Fruit fly (Drosophila melanogaster) whole organism: Measurements from ENCODE around the gene Dpp10.

Experiments
- CG8478 ChIP-seq: fragments of >200 bp; optimal IDR thresholded peaks from 2 replicates; lab custom pipeline; 2018; ENCODE audit warnings: inconsistent platforms
- Dll ChIP-seq: fragments of >200 bp; optimal IDR thresholded peaks from 2 replicates; lab custom pipeline; 2017
- EcR ChIP-seq, 2 experiments: fragments of >200 bp; optimal IDR thresholded peaks; 2 replicates each; lab custom pipeline; 2017; ENCODE audit warnings: missing biosample characterization in 2 of 2, missing genetic modification characterization in 2 of 2, missing genetic modification reagents in 2 of 2
- pan ChIP-seq: fragments of >200 bp; optimal IDR thresholded peaks from 2 replicates; lab custom pipeline; 2017
- psq ChIP-seq: fragments of >200 bp; optimal IDR thresholded peaks from 2 replicates; lab custom pipeline; 2017
- usp ChIP-seq: fragments of >200 bp; optimal IDR thresholded peaks from 2 replicates; lab custom pipeline; 2017; ENCODE audit warnings: missing biosample characterization, missing genetic modification characterization, mixed read lengths

Gene Dpp10

DNA sequence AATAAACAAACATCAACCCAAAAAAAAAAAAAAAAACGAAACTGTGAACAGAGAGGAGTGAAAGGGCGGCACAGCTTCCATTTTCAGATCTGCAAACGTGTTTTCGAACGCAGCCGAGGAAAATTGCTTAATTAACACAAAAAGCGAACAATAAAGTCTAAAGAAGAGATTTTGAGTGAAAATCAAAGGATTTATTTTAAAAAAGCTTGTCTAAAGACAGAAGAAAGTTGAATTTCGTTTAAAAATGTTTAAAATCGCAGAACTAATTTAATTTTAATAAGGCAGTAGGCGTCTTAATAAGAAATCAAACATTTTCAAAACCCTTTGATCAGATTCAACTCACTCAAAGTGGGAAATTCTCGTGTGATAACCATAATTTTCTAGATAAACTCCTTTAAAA is 41.7 kb downstream of the Dpp10 start, which contains the start of gene COX5BL:
TSS of gene COX5BL (plus strand) at position 301 of the 400 bp plus-strand sequence.
- TF ChIP-seq usp (GFP tag; lab: Kevin White, UChicago) (no peak), EcR (GFP tag; optimal IDR thresholded peaks at IDR 0.05; lab: Kevin White, UChicago) (no peak), Dll (lab: Kevin White, UChicago) (no peak), pan (no peak), psq (lab: Kevin White, UChicago) (no peak), CG8478 (lab: Kevin White, UChicago) (no peak)

DNA sequence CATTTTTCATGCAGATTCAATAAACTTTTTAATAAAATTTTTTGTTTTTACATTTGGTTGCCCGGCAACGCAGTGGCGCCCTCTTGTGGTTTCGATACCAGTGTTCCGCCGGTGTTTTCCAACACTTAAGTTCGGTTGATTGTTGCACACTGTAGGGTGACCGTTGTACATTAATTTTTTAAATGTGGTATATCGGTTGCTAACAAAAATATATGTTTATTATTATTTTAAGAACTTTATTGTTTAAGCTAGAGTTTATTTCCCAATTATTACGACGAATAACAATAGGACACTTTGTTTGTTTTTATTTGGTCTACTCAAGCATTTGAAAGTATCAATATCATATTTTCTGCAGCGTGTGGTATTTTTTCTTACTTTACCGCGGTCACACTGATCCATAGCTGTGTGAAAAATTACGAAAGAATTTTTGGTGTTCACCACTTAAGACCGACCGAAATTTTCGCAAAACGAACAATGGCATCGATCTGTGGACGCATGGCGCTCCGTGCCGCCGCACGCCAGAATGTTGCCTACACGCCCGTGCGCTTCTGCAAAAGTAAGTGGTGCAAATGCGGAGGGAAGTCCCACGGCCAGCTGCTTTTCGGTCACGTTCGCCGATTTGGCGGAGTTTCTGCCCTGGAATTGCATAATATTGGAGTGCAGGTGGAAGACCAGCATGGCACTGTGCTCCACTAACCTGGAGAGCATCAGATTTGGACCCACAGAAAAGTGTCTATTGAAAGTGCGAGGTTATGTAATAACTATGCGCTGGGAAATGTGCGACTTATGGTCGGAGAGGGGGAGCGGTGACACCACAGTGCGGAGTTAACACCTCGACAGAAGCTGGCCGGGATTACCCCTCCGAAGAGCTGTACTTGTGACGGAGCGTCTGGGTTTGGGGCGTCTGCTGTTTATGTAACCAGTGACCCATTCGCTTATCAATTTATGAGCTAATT is 43.2 kb downstream of the Dpp10 start, which contains the start of the genes IFT52 and COX5B:
TSS of gene IFT52 (minus strand) at position 74 of the 956 bp plus-strand sequence.
TSS of gene COX5B (plus strand) at position 372 of the 956 bp plus-strand sequence.
- no peak for TF ChIP-seq CG8478 (lab: Kevin White, UChicago)
- no peak for TF ChIP-seq EcR (GFP tag; optimal IDR thresholded peaks at IDR 0.05; lab: Kevin White, UChicago)
- TF ChIP-seq Dll (lab: Kevin White, UChicago), result no peak
- TF ChIP-seq usp (GFP tag; lab: Kevin White, UChicago), result no peak
- no peak for TF ChIP-seq psq (lab: Kevin White, UChicago)
- no peak for TF ChIP-seq pan

DNA sequence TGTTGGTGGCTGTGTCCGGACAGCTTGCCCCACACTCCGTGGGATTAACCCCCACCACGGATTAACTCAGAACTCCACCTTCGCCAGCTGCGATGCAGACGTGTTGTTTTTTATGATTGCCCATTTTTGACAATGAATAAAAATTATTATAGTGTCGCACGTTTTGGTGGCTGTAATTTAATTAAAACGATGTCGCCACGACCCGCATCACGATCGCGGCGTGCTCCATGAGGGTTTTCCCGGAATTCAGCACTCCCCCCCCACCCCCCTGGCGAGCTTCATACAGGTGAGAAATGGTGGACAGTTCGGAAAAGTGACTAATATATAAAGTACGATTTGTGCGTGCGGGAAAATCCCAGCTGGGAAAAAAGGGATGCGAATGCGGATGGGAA is 47.1 kb downstream of the Dpp10 start:
- TF ChIP-seq psq (lab: Kevin White, UChicago) (no peak), usp (GFP tag; lab: Kevin White, UChicago) (no peak), Dll (lab: Kevin White, UChicago) (no peak), EcR (GFP tag; optimal IDR thresholded peaks at IDR 0.05; lab: Kevin White, UChicago) (no peak), pan (no peak), CG8478 (lab: Kevin White, UChicago) (no peak)

DNA sequence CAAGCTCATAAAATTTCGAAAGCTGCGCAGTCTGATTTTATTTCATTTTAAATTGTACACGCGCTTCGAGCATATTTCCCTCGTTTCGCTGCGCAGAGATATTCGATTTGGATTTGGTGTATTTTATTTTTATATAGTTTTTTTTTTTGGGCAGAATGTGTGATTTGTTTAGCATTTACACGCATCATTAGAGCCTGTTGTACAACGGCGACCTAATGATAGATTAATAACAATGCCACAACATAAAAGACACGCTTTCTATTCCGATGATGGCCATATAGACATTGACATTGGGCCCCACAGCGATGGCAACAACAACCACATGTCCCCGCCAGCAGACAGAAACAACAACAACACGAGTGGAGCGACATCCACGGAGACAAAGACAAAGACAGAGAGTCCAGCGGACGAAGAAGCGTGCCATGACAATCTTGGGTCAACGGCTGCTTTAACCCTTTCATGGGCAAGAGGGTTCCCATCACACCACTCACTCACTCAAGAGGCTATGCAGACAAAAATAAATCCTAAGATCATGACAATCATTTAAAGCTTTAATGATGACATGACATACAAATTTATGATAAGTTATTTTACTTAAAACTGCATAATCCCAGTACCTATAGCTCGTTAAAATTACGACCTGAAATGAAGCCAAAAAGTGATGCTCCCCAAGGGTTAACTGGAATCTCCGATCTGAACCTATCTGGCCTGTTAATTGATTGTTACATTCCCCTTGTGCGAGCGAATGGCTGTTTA is 47.6 kb downstream of the Dpp10 start:
- TF ChIP-seq EcR (GFP tag; optimal IDR thresholded peaks at IDR 0.05; lab: Kevin White, UChicago), result peak in 1 of 2 experiments; percentile 78
- no peak for TF ChIP-seq Dll (lab: Kevin White, UChicago)

DNA sequence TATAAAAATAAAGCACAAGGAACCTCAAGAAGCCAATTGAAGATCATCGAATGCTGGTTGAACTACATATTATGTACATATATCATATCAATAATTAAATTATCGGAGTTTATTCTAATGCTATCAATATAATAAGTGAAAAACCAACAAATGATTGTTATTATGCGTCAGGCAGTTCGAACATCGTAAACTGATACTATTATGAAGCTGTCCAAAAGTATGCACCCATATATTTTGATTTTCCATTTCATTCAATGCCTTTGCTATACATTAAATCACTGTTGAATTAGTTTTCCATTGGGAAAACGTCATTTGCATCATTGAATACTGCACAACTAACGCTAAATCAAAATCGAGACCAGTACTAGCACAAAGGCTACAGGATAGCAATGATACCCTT is 48.5 kb downstream of the Dpp10 start:
- TF ChIP-seq usp (GFP tag; lab: Kevin White, UChicago), result no peak
- no peak for TF ChIP-seq EcR (GFP tag; optimal IDR thresholded peaks at IDR 0.05; lab: Kevin White, UChicago)
- no peak for TF ChIP-seq Dll (lab: Kevin White, UChicago)
- no peak for TF ChIP-seq CG8478 (lab: Kevin White, UChicago)
- no peak for TF ChIP-seq pan
- TF ChIP-seq psq (lab: Kevin White, UChicago), result no peak

DNA sequence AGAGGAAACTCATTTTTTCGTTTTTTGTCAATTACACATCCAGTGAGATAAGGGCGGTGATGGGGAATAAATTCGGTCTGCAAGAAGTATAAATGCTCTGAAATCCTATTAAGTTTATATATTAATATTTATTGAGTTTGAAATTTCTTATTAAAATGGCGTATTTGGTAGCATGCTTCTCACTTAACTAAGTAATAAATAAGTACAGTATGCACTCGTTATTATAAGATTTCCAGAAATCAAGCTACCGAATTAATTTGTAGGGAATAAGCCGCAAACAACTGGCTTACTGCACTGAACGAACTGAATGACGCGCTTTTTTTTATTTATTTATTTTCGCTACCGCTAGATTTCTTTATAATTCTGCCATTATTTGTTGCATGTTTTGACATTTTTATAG is 49.4 kb downstream of the Dpp10 start:
- TF ChIP-seq usp (GFP tag; lab: Kevin White, UChicago) (no peak), CG8478 (lab: Kevin White, UChicago) (no peak), EcR (GFP tag; optimal IDR thresholded peaks at IDR 0.05; lab: Kevin White, UChicago) (no peak), psq (lab: Kevin White, UChicago) (no peak), Dll (lab: Kevin White, UChicago) (no peak), pan (no peak)

DNA sequence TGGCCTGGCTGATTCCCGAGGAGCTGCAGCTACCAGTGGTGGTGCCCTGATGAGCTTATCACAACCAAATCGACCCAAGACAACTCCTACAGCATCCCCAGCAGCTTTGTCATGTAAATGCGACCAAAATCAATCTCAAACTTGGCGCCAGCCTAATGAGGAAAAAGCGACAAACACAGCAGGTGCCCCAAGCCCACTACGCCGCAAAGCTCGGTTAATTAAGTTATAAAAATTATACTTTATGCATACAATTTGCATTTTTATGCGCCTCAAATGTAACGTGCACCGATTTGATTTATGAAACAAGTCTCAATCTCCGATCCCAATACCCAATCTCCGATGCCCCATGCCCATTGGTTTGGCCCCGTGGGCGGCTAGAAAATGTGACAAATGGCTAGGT is 50.1 kb downstream of the Dpp10 start:
- no peak for TF ChIP-seq EcR (GFP tag; optimal IDR thresholded peaks at IDR 0.05; lab: Kevin White, UChicago)
- no peak for TF ChIP-seq Dll (lab: Kevin White, UChicago)
- TF ChIP-seq psq (lab: Kevin White, UChicago), result no peak
- TF ChIP-seq usp (GFP tag; lab: Kevin White, UChicago), result no peak
- no peak for TF ChIP-seq CG8478 (lab: Kevin White, UChicago)
- no peak for TF ChIP-seq pan

DNA sequence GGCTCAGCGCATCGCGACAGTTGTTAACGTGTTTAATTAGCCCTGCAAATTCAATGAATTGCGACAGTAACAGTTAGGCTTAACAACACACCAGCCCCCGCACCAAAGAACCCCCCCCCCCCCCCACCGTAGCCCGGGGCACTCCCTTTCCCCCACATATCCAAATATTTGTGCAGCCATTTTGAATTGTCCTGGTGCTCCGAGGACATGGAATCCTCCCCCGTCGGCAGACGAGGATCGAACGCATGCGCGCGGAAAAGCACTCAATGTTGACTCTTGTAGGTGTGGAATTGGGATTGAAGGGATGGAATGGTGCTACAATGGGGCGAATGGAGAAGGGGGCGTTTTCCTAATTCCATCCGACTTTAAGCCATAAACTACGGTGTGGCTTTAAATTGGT is 52.9 kb downstream of the Dpp10 start:
- no peak for TF ChIP-seq pan
- no peak for TF ChIP-seq EcR (GFP tag; optimal IDR thresholded peaks at IDR 0.05; lab: Kevin White, UChicago)
- TF ChIP-seq CG8478 (lab: Kevin White, UChicago), result no peak
- TF ChIP-seq Dll (lab: Kevin White, UChicago), result no peak
- TF ChIP-seq psq (lab: Kevin White, UChicago), result no peak
- TF ChIP-seq usp (GFP tag; lab: Kevin White, UChicago), result no peak

DNA sequence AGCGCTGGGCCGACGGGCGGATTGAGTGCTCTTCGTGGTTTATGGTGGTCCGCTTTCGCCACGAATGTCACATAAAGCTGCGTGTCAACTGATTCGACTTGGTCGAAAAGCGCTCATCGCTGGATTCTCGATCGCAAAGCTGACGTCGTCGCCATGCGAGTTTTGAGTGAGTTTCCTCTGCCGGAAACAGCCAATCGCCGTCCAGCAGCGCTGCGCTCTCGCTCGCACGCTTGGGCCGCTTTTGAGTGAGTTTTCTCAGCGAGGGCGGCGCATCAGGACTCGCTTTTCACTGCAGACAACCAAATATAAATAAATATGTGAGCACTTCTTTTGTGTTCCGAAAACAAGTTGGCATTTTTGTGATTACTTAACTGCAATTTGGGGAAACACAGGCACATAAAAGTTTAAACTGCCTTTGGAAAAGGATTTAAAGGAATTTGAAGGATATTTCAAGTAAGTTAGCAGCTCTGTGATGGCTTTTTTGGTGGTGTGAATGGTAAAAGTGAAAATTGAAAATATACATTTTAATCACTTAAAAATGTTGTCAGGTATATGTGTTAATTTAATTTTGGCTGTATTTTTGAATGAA is 53.9 kb downstream of the Dpp10 start, which contains the start of gene eya:
TSS of gene eya (minus strand) at position 94 of the 589 bp plus-strand sequence.
- no peak for TF ChIP-seq usp (GFP tag; lab: Kevin White, UChicago)
- no peak for TF ChIP-seq psq (lab: Kevin White, UChicago)
- no peak for TF ChIP-seq CG8478 (lab: Kevin White, UChicago)
- no peak for TF ChIP-seq EcR (GFP tag; optimal IDR thresholded peaks at IDR 0.05; lab: Kevin White, UChicago)
- no peak for TF ChIP-seq pan
- no peak for TF ChIP-seq Dll (lab: Kevin White, UChicago)

DNA sequence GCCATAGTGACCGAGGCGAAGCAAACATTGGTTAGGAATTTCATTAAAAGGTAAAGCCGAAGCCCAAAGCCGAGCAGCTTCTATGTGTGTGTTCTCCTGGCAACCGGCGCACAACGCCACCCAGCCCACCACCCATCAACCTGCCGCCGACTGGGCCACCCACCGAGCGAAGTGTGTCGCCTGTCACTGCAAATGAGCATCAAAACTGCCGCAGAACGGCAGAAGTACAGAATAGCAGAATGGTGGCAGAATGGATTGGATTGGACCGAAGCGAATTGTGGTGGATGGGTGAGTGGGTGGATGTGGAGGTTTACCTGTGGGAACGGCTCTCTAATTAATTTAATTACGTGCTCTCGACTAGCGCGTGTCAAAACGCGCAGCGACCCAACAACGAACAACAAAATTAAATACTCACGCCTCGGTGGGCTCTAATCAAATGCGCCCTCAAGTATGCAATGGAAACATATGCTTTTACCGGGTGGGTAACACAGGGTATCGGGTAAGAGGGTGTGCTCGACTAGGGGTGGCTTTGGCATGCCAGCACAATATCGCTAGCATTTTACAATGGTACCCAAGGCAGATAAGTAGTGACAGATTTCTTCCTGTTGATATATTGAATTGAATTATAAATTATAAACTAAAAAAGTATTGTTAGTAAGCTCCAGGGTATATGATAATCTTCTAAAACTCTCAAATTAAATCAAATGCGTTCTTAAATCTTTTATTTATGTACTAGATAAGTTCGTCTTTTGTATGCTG is 61.1 kb downstream of the Dpp10 start:
- TF ChIP-seq pan (peak; percentile 3), psq (lab: Kevin White, UChicago) (no peak)
